Fruit fly (Drosophila melanogaster): Measurements from ENCODE around the gene Gabat.

dm6 chr3L:19994015-19994414, 6.5 kb downstream of the Gabat start:
- TF ChIP-seq spab (GFP tag; optimal IDR thresholded peaks at IDR 0.05) (no peak), CG6854 (GFP tag; optimal IDR thresholded peaks at IDR 0.05) (no peak), CG11762 (GFP tag; optimal IDR thresholded peaks at IDR 0.05; ENCODE audit: insufficient read depth) (no peak), Gug (GFP tag; IDR thresholded peaks at IDR 0.05) (no peak), fd59A (GFP tag; optimal IDR thresholded peaks at IDR 0.05) (no peak), dsx (GFP tag; optimal IDR thresholded peaks at IDR 0.05; ENCODE audit: poor library complexity, severe bottlenecking) (no peak), Blimp-1 (GFP tag; optimal IDR thresholded peaks at IDR 0.05) (no peak)
